Worm (Caenorhabditis elegans): Measurements from ENCODE around the gene M03B6.4.

Gene M03B6.4

DNA sequence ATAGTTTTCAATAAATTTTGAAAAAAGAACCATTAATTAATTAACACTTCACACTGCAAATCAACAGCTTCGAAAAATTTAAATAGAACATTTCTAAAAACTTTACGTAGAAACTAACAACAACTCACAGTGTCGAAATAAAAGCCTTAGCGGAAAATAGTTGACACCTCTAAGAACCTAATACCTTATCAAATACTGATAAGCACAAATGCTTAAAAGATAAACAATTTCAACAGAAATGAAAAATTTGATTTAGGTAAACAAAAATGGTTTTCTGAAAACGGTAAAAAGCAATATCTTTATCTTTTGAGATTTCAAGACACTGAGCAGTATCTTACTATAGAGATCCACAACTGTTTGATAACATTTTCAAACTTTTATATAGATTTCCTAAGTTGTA lies 18.2 kb downstream of the M03B6.4 start:
- TF ChIP-seq nhr-12 (tag; optimal IDR thresholded peaks at IDR 0.05): no peak
- peak; percentile 58 for TF ChIP-seq elt-2 (tag; optimal IDR thresholded peaks at IDR 0.05)

ce11 chrX:13878082-13878481 lies 19.4 kb downstream of the M03B6.4 start:
- TF ChIP-seq lin-15B (tag; optimal IDR thresholded peaks at IDR 0.05) (no peak), isw-1 (GFP tag; IDR thresholded peaks at IDR 0.05) (no peak), sup-37 (GFP tag; optimal IDR thresholded peaks at IDR 0.05) (no peak), lsy-2 (tag; optimal IDR thresholded peaks at IDR 0.05) (no peak), ceh-8 (GFP tag; optimal IDR thresholded peaks at IDR 0.05) (no peak), fkh-4 (tag; optimal IDR thresholded peaks at IDR 0.05; ENCODE audit: borderline replicate concordance) (no peak), pqm-1 (tag; optimal IDR thresholded peaks at IDR 0.05) (no peak), lin-13 (GFP tag; optimal IDR thresholded peaks at IDR 0.05) (no peak), mef-2 (tag; optimal IDR thresholded peaks at IDR 0.05) (no peak), lir-3 (tag; optimal IDR thresholded peaks at IDR 0.05; ENCODE audit: poor library complexity) (no peak), F16B12.6 (tag; optimal IDR thresholded peaks at IDR 0.05) (no peak), hlh-4 (tag; optimal IDR thresholded peaks at IDR 0.05) (no peak), Y116A8C.19 (tag; optimal IDR thresholded peaks at IDR 0.05; ENCODE audit: borderline replicate concordance) (no peak), vab-15 (tag; optimal IDR thresholded peaks at IDR 0.05) (no peak), ces-1 (GFP tag; optimal IDR thresholded peaks at IDR 0.05) (no peak), swsn-7 (tag; optimal IDR thresholded peaks at IDR 0.05) (no peak), alr-1 (tag; optimal IDR thresholded peaks at IDR 0.05; ENCODE audit: borderline replicate concordance) (no peak), zag-1 (tag; optimal IDR thresholded peaks at IDR 0.05) (no peak)

ce11 chrX:13881760-13882369 lies 23.2 kb downstream of the M03B6.4 start:
- peak; percentile 29 for TF ChIP-seq lin-14 (GFP tag; optimal IDR thresholded peaks at IDR 0.05)
- TF ChIP-seq nhr-12 (tag; optimal IDR thresholded peaks at IDR 0.05): no peak
- no peak for TF ChIP-seq ceh-63 (GFP tag; optimal IDR thresholded peaks at IDR 0.05)
- TF ChIP-seq unc-130 (tag; optimal IDR thresholded peaks at IDR 0.05): no peak
- TF ChIP-seq blmp-1 (tag; optimal IDR thresholded peaks at IDR 0.05): no peak
- no peak for TF ChIP-seq nhr-20 (tag; optimal IDR thresholded peaks at IDR 0.05)
- no peak for TF ChIP-seq pag-3 (tag; optimal IDR thresholded peaks at IDR 0.05; ENCODE audit: borderline replicate concordance, insufficient read depth)

ce11 chrX:13882639-13883038 lies 24.0 kb downstream of the M03B6.4 start, which contains the start of gene hlb-1:
TSS of gene hlb-1 (minus strand) at chrX:13882739.
- peak; percentile 30 for TF ChIP-seq nhr-77 (tag; optimal IDR thresholded peaks at IDR 0.05)
- TF ChIP-seq xbp-1 (tag; optimal IDR thresholded peaks at IDR 0.05): no peak

ce11 chrX:13884157-13884556 lies 25.5 kb downstream of the M03B6.4 start:
- TF ChIP-seq grh-1 (GFP tag; IDR thresholded peaks at IDR 0.05) (no peak), elt-2 (tag; optimal IDR thresholded peaks at IDR 0.05) (peak; percentile 88)

ce11 chrX:13885131-13885530 lies 26.5 kb downstream of the M03B6.4 start:
- TF ChIP-seq unc-98 (GFP tag; IDR thresholded peaks at IDR 0.05): no peak
- TF ChIP-seq nhr-90 (tag; optimal IDR thresholded peaks at IDR 0.05; ENCODE audit: poor library complexity): peak; percentile 11
- no peak for TF ChIP-seq ets-5 (GFP tag; IDR thresholded peaks at IDR 0.05)
- peak in 4 of 6 experiments; percentile 30 to 56 (median 37) for TF ChIP-seq elt-3 (tag; optimal IDR thresholded peaks at IDR 0.05)
- TF ChIP-seq ces-1 (GFP tag; optimal IDR thresholded peaks at IDR 0.05): no peak
- peak; percentile 21 for TF ChIP-seq snu-23 (GFP tag; optimal IDR thresholded peaks at IDR 0.05)
- TF ChIP-seq mep-1 (tag; optimal IDR thresholded peaks at IDR 0.05): peak; percentile 10
- peak; percentile 60 for TF ChIP-seq lin-14 (GFP tag; optimal IDR thresholded peaks at IDR 0.05)
- no peak for TF ChIP-seq ztf-4 (tag; optimal IDR thresholded peaks at IDR 0.05)
- TF ChIP-seq nhr-20 (tag; optimal IDR thresholded peaks at IDR 0.05): peak; percentile 35
- peak; percentile 76 for TF ChIP-seq elt-2 (tag; optimal IDR thresholded peaks at IDR 0.05)
- no peak for TF ChIP-seq C04F5.9 (tag; optimal IDR thresholded peaks at IDR 0.05)
- peak; percentile 68 for TF ChIP-seq nhr-85 (tag)
- TF ChIP-seq efl-1 (optimal IDR thresholded peaks at IDR 0.05): no peak
- TF ChIP-seq efl-1 (GFP tag; optimal IDR thresholded peaks at IDR 0.05 in 1 of 2): peak in 1 of 2 experiments; percentile 81
- TF ChIP-seq lin-35 (GFP tag; optimal IDR thresholded peaks at IDR 0.05): peak in 1 of 2 experiments; percentile 62
- no peak for TF ChIP-seq unc-130 (tag; optimal IDR thresholded peaks at IDR 0.05)
- TF ChIP-seq lin-39 (tag; optimal IDR thresholded peaks at IDR 0.05): no peak
- no peak for TF ChIP-seq nhr-237 (tag; optimal IDR thresholded peaks at IDR 0.05)
- peak; percentile 42 for TF ChIP-seq blmp-1 (tag; optimal IDR thresholded peaks at IDR 0.05)
- TF ChIP-seq ceh-8 (GFP tag; optimal IDR thresholded peaks at IDR 0.05): no peak
